Worm (Caenorhabditis elegans): ENCODE results near the gene F13B12.6.

DNA sequence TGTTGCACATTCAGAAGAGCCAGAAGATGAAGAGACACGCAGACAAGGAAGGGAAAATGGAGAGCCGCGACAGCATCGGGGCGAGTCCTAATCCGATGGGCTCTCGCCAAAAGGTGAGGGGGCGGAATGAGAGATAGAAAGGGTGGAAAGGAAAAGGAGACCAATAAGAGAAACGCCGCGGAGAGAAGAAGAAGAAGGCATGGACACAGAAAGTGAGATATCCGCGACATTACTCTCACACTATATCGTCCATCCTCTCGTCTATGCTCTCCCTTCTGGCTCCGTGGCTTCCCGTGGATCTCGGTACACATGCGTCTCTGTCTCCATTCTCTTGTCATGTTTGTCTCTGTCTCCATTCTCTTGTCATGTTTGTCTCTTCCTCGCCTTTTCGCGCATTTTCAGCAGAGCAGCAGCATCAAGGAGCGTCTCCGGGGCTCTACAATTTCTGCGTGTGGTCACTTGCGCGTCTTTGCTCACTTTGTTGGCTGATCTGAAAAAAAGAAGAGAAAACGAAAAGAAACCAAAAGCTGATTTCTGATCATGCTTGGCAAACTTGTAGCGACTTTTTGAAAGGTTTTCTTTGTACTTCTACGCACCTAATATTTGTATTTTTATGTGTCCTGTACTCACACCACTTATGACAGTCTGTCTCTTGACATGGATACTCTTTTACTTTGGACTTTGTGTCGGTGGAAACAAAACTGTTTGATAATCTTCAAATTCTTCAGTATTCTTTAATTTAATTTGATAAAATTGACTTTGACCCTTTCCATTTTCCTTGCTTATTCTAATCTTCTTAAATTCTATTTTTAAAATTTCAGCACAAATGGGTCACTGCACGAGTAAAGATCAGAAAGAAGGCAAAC, 14.3 kb downstream of the F13B12.6 start, which contains the start of gene gpa-7:
- TF ChIP-seq nhr-76 (tag; optimal IDR thresholded peaks at IDR 0.05) (no peak), pqm-1 (tag; optimal IDR thresholded peaks at IDR 0.05) (no peak), nhr-12 (tag; optimal IDR thresholded peaks at IDR 0.05) (no peak), nhr-237 (tag; optimal IDR thresholded peaks at IDR 0.05) (no peak), ztf-11 (tag; optimal IDR thresholded peaks at IDR 0.05) (no peak)

All from whole organism, L3 larva.